Fruit fly (Drosophila melanogaster) S2 (cell line): Measurements from ENCODE around the gene Svip.

ENCODE experiments used
- CG8478 ChIP-seq: fragments of >200 bp; optimal IDR thresholded peaks from 2 replicates; lab custom pipeline; 2018
- CTCF ChIP-seq, 2 experiments: fragments of >200 bp; optimal IDR thresholded peaks; 2 replicates each; lab custom pipeline; 2018

- TF ChIP-seq CTCF (optimal IDR thresholded peaks at IDR 0.05; lab: Kevin White, UChicago) (no peak), CG8478 (no peak)
These were observed 8.1 kb downstream of the Svip start, which contains the start of the genes Klp67A and CG4452 for dm6 chr3L:9366850-9367430.
